Worm (Caenorhabditis elegans) whole organism, young adult: ENCODE results near the gene cbp-2.

Experiments
- B0261.1 ChIP-seq: sonication (generic microtip); optimal IDR thresholded peaks from 2 replicates; lab custom pipeline; 2016; ENCODE audit warnings: mild to moderate bottlenecking, missing genetic modification characterization, moderate library complexity, missing compliant biosample characterization
- B0336.3 ChIP-seq: fragments of 200-800 bp; sonication (Bioruptor generic); IDR thresholded peaks from 2 replicates; pipeline ENCODE4 v1.3.6; 2022; ENCODE audit warnings: missing genetic modification characterization, missing compliant biosample characterization
- C06A6.2 ChIP-seq: fragments of 200-800 bp; sonication (Bioruptor generic); conservative IDR thresholded peaks from 2 replicates; pipeline ENCODE4 v1.3.6; 2022; ENCODE audit warnings: missing genetic modification characterization, missing compliant biosample characterization
- C17E4.6 ChIP-seq: fragments of 200-800 bp; sonication (Bioruptor generic); IDR thresholded peaks from 2 replicates; pipeline ENCODE4 v1.3.6; 2022; ENCODE audit warnings: missing genetic modification reagents, missing genetic modification characterization, missing compliant biosample characterization
- F10E7.11 ChIP-seq: sonication (generic microtip); optimal IDR thresholded peaks from 2 replicates; lab custom pipeline; 2017; ENCODE audit warnings: mild to moderate bottlenecking, missing genetic modification characterization, moderate library complexity, missing compliant biosample characterization
- K11D2.4 ChIP-seq: fragments of 200-800 bp; sonication (Bioruptor generic); IDR thresholded peaks from 2 replicates; pipeline ENCODE4 v1.3.6; 2022; ENCODE audit warnings: missing genetic modification reagents, missing genetic modification characterization, missing compliant biosample characterization
- T07F8.4 ChIP-seq: sonication (generic microtip); optimal IDR thresholded peaks from 2 replicates; lab custom pipeline; 2016; ENCODE audit warnings: mild to moderate bottlenecking, missing genetic modification characterization, moderate library complexity, missing compliant biosample characterization
- T26A5.8 ChIP-seq: sonication (generic microtip); optimal IDR thresholded peaks from 2 replicates; lab custom pipeline; 2016; ENCODE audit warnings: missing genetic modification characterization, missing compliant biosample characterization
- Y53F4B.3 ChIP-seq: fragments of 200-800 bp; sonication (Bioruptor generic); IDR thresholded peaks from 2 replicates; pipeline ENCODE4 v1.3.6; 2022; ENCODE audit warnings: missing genetic modification reagents, missing genetic modification characterization, missing compliant biosample characterization
- Y79H2A.3 ChIP-seq: fragments of 200-800 bp; sonication (Bioruptor generic); conservative IDR thresholded peaks from 2 replicates; pipeline ENCODE4 v1.3.6; 2022; ENCODE audit warnings: missing genetic modification reagents, missing genetic modification characterization, missing compliant biosample characterization
- atf-7 ChIP-seq: sonication (generic microtip); optimal IDR thresholded peaks from 2 replicates; lab custom pipeline; 2017; ENCODE audit warnings: mild to moderate bottlenecking, missing genetic modification characterization, missing compliant biosample characterization
- attf-5 ChIP-seq: fragments of 200-800 bp; sonication (Bioruptor generic); optimal IDR thresholded peaks from 2 replicates; lab custom pipeline; 2018; ENCODE audit warnings: mild to moderate bottlenecking, missing genetic modification characterization, missing compliant biosample characterization
- bed-1 ChIP-seq: fragments of 200-800 bp; sonication (Bioruptor generic); IDR thresholded peaks from 2 replicates; pipeline ENCODE4 v1.3.6; 2022; ENCODE audit warnings: missing genetic modification reagents, missing genetic modification characterization, missing compliant biosample characterization
- cebp-1 ChIP-seq, 2 experiments: fragments of 200-800 bp in 1 of 2; sonication (Bioruptor generic) in 1 of 2; sonication (generic microtip) in 1 of 2; IDR thresholded peaks in 1 of 2; optimal IDR thresholded peaks in 1 of 2; 2 replicates each; pipeline versions ENCODE4 v1.3.6 to Lab custom; 2017 to 2022; ENCODE audit warnings: missing compliant biosample characterization in 2 of 2, missing genetic modification characterization in 2 of 2, mild to moderate bottlenecking in 1 of 2, missing genetic modification reagents in 1 of 2, moderate library complexity in 1 of 2
- cebp-2 ChIP-seq: fragments of 200-800 bp; sonication (Bioruptor generic); IDR thresholded peaks from 2 replicates; pipeline ENCODE4 v1.3.6; 2022; ENCODE audit warnings: missing genetic modification characterization, missing compliant biosample characterization
- ceh-91 ChIP-seq: fragments of 200-800 bp; sonication (Bioruptor generic); IDR thresholded peaks from 2 replicates; pipeline ENCODE4 v1.3.6; 2022; ENCODE audit warnings: missing genetic modification reagents, missing genetic modification characterization, missing compliant biosample characterization
- ekl-4 ChIP-seq: fragments of 200-800 bp; sonication (Bioruptor generic); IDR thresholded peaks from 2 replicates; pipeline ENCODE4 v1.3.6; 2022; ENCODE audit warnings: missing genetic modification reagents, missing genetic modification characterization, missing compliant biosample characterization
- hmg-1.2 ChIP-seq: fragments of 200-800 bp; sonication (Bioruptor generic); IDR thresholded peaks from 2 replicates; pipeline ENCODE4 v1.3.6; 2022; ENCODE audit warnings: missing genetic modification reagents, missing genetic modification characterization, missing compliant biosample characterization
- lir-1 ChIP-seq: fragments of 200-800 bp; sonication (Bioruptor generic); conservative IDR thresholded peaks from 2 replicates; pipeline ENCODE4 v1.3.6; 2022; ENCODE audit warnings: missing genetic modification reagents, missing genetic modification characterization, missing compliant biosample characterization
- madf-10 ChIP-seq: sonication (generic microtip); optimal IDR thresholded peaks from 2 replicates; lab custom pipeline; 2016; ENCODE audit warnings: mild to moderate bottlenecking, missing genetic modification characterization, missing compliant biosample characterization
- madf-6 ChIP-seq: fragments of 200-800 bp; sonication (Bioruptor generic); IDR thresholded peaks from 2 replicates; pipeline ENCODE4 v1.3.6; 2022; ENCODE audit warnings: missing genetic modification reagents, missing genetic modification characterization, missing compliant biosample characterization
- mcd-1 ChIP-seq: fragments of 200-800 bp; sonication (Bioruptor generic); IDR thresholded peaks from 2 replicates; pipeline ENCODE4 v1.3.6; 2022; ENCODE audit warnings: missing genetic modification reagents, missing genetic modification characterization, missing compliant biosample characterization
- nfya-2 ChIP-seq: fragments of 200-800 bp; sonication (Bioruptor generic); IDR thresholded peaks from 2 replicates; pipeline ENCODE4 v1.3.6; 2022; ENCODE audit warnings: missing genetic modification reagents, missing genetic modification characterization, missing compliant biosample characterization
- nfyb-1 ChIP-seq: fragments of 200-800 bp; sonication (Bioruptor generic); IDR thresholded peaks from 2 replicates; pipeline ENCODE4 v1.3.6; 2022; ENCODE audit warnings: missing genetic modification reagents, missing genetic modification characterization, missing compliant biosample characterization
- nhr-27 ChIP-seq: fragments of 200-800 bp; sonication (Bioruptor generic); optimal IDR thresholded peaks from 2 replicates; lab custom pipeline; 2018; ENCODE audit warnings: mild to moderate bottlenecking, missing genetic modification characterization, moderate library complexity, missing compliant biosample characterization
- nhr-80 ChIP-seq: sonication (generic microtip); optimal IDR thresholded peaks from 2 replicates; lab custom pipeline; 2016; ENCODE audit warnings: missing genetic modification characterization, missing compliant biosample characterization
- nhr-90 ChIP-seq: sonication (generic microtip); optimal IDR thresholded peaks from 2 replicates; lab custom pipeline; 2016; ENCODE audit warnings: missing genotype, mild to moderate bottlenecking, missing genetic modification characterization, missing compliant biosample characterization
- rec-8 ChIP-seq, 2 experiments: sonication (generic microtip); optimal IDR thresholded peaks; 2 replicates each; lab custom pipeline; 2016; ENCODE audit warnings: mild to moderate bottlenecking in 2 of 2, missing genetic modification characterization in 2 of 2, missing genetic modification reagents in 2 of 2, missing genotype in 2 of 2, missing biosample characterization in 1 of 2, missing compliant biosample characterization in 1 of 2, moderate library complexity in 1 of 2
- rpc-1 ChIP-seq, 2 experiments: fragments of 150-350 bp in 1 of 2; sonication (generic microtip) in 1 of 2; optimal IDR thresholded peaks; 2 replicates each; lab custom pipeline; 2014 to 2018; ENCODE audit warnings: missing biosample characterization in 1 of 2, missing genetic modification characterization in 1 of 2, missing genetic modification reagents in 1 of 2, missing genotype in 1 of 2
- sea-2 ChIP-seq: fragments of 200-800 bp; sonication (Bioruptor generic); IDR thresholded peaks from 2 replicates; pipeline ENCODE4 v1.3.6; 2022; ENCODE audit warnings: missing genetic modification characterization, missing compliant biosample characterization
- snpc-4 ChIP-seq, 5 experiments: fragments of 150-350 bp in 1 of 5; sonication (generic microtip) in 4 of 5; optimal IDR thresholded peaks; 2 replicates each; lab custom pipeline; 2014 to 2018; ENCODE audit warnings: missing genetic modification characterization in 5 of 5, missing biosample characterization in 3 of 5, antibody characterized with exemption in 2 of 5, mild to moderate bottlenecking in 2 of 5, missing compliant biosample characterization in 2 of 5, missing genotype in 2 of 5, moderate library complexity in 2 of 5, missing genetic modification reagents in 1 of 5
- sptf-2 ChIP-seq: fragments of 200-800 bp; sonication (Bioruptor generic); optimal IDR thresholded peaks from 2 replicates; lab custom pipeline; 2018; ENCODE audit warnings: mild to moderate bottlenecking, missing genetic modification characterization, missing compliant biosample characterization
- unc-62 ChIP-seq: fragments of 150-350 bp; optimal IDR thresholded peaks from 2 replicates; lab custom pipeline; 2014; ENCODE audit warnings: missing biosample characterization, missing genetic modification reagents, missing genetic modification characterization
- zim-3 ChIP-seq: sonication (generic microtip); optimal IDR thresholded peaks from 2 replicates; lab custom pipeline; 2017; ENCODE audit warnings: mild to moderate bottlenecking, missing genetic modification characterization, moderate library complexity, missing compliant biosample characterization
- ztf-28 ChIP-seq: fragments of 200-800 bp; sonication (Bioruptor generic); IDR thresholded peaks from 2 replicates; pipeline ENCODE4 v1.3.6; 2022; ENCODE audit warnings: missing genetic modification reagents, missing genetic modification characterization, missing compliant biosample characterization

cbp-2 gene

ce11 chrIII:9956123-9956522 is 33.1 kb downstream of the cbp-2 start, which contains the start of gene mog-1:
mog-1 (minus strand) TSS chrIII:9956215.
- no peak for TF ChIP-seq ceh-91 (GFP tag; lab: Robert Waterston, UW)
- TF ChIP-seq hmg-1.2 (GFP tag; lab: Robert Waterston, UW), result peak; percentile 63; the same call in 1 of the 2 replicates
- TF ChIP-seq, all 124 proteins: peak for 1

DNA sequence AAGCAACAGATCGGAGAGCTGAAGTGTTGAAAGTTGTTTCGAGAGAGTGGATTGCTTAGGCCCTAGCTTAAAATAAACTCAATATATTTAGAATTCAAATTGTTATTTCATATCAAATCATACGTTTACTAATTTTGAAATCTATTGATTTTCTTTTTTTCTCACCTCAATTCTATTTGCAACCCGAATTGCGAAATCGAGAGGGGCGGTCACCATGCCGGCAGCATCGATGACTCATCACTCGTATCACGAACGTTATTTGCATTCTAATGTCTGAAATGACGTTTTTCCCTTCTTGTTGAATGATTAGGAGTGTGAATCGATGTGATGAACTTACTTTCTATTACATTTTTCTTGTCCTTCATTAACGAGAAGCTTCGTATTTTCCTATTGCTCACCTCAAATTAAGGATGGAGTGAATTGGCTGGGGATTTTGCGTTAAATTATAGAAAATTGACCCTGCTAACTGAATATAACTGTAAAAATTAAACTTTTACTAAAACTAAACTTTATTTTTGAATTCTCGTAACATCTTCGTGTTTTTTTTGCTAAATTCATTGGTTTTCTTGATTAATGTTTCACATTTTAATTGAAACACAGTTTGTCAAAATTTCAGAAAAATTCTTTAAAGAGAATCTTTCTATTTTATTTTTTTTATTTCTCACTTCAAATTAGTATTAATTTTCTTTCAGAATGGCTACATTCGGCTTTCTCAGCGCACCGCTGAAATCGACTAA is 33.9 kb downstream of the cbp-2 start, which contains the start of gene alx-1:
alx-1 (plus strand) TSS at position 687 of the 737 bp plus-strand sequence.
- TF ChIP-seq F10E7.11 (tag; lab: Kevin White, UChicago), result no peak
- no peak for TF ChIP-seq B0261.1 (tag; lab: Kevin White, UChicago)
- no peak for TF ChIP-seq Y79H2A.3 (GFP tag; lab: Robert Waterston, UW)
- TF ChIP-seq B0336.3 (GFP tag; lab: Robert Waterston, UW), result no peak
- TF ChIP-seq cebp-1 (GFP tag; IDR thresholded peaks at IDR 0.05; lab: Robert Waterston, UW), result peak; percentile 97
- TF ChIP-seq cebp-1 (tag; optimal IDR thresholded peaks at IDR 0.05; lab: Kevin White, UChicago), result peak; percentile 99
- TF ChIP-seq sea-2, result no peak
- TF ChIP-seq K11D2.4 (GFP tag; lab: Robert Waterston, UW), result no peak
- TF ChIP-seq unc-62 (GFP tag; lab: Kevin White, UChicago), result peak; percentile 6
- peak; percentile 84 for TF ChIP-seq attf-5 (GFP tag; lab: Kevin White, UChicago)
- no peak for TF ChIP-seq cebp-2
- TF ChIP-seq lir-1 (GFP tag; lab: Robert Waterston, UW), result no peak
- no peak for TF ChIP-seq C17E4.6 (GFP tag; lab: Robert Waterston, UW)
- no peak for TF ChIP-seq rec-8 (tag; optimal IDR thresholded peaks at IDR 0.05; lab: Kevin White, UChicago)
- TF ChIP-seq sptf-2 (GFP tag; lab: Kevin White, UChicago), result no peak
- no peak for TF ChIP-seq snpc-4 (GFP tag; optimal IDR thresholded peaks at IDR 0.05; lab: Kevin White, UChicago)
- peak in 1 of 4 experiments; percentile 9 for TF ChIP-seq snpc-4 (tag; optimal IDR thresholded peaks at IDR 0.05; lab: Kevin White, UChicago)
- TF ChIP-seq nhr-80 (tag; lab: Kevin White, UChicago), result peak; percentile 54

DNA sequence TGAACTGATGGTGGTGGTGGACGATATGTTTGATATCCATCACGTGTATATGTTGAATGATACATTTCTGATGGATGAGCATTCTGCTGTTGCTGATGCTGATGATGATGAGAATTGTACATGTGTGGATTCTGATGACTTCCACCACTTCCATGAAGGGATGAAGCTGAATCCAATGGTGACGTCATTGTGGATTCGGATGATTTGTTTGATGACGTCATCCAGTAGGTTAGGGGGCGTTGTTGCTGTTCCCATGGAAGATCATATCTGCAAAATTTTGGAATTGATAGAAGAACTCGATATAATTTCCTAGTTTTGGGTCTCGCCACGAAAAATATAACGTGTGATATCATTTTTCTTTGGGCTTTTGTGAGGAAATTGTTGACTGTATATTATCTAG is 40.5 kb downstream of the cbp-2 start:
- no peak for TF ChIP-seq C06A6.2 (GFP tag; lab: Robert Waterston, UW)
- no peak for TF ChIP-seq bed-1 (GFP tag; lab: Robert Waterston, UW)
- TF ChIP-seq madf-6 (GFP tag; lab: Robert Waterston, UW), result no peak
- TF ChIP-seq ztf-28, result no peak
- TF ChIP-seq zim-3 (tag; lab: Kevin White, UChicago), result no peak
- peak; percentile 73 for TF ChIP-seq atf-7 (tag; lab: Kevin White, UChicago)
- no peak for TF ChIP-seq mcd-1 (GFP tag; lab: Robert Waterston, UW)
- TF ChIP-seq nfyb-1 (GFP tag; lab: Robert Waterston, UW), result 0 out of 2 replicates have a peak, but pooled peaks have one; percentile 14
- TF ChIP-seq, all 124 proteins: peak for 2

ce11 chrIII:9964416-9964815 is 41.4 kb downstream of the cbp-2 start:
- no peak for TF ChIP-seq nhr-27 (tag; lab: Kevin White, UChicago)
- TF ChIP-seq Y53F4B.3 (GFP tag; lab: Robert Waterston, UW), result no peak
- TF ChIP-seq madf-10, result no peak
- no peak for TF ChIP-seq ekl-4 (GFP tag; lab: Robert Waterston, UW)
- no peak for TF ChIP-seq T07F8.4 (tag; lab: Kevin White, UChicago)
- no peak for TF ChIP-seq nfya-2 (GFP tag; lab: Robert Waterston, UW)
- no peak for TF ChIP-seq T26A5.8 (tag; lab: Kevin White, UChicago)
- TF ChIP-seq nhr-90, result no peak
- TF ChIP-seq rpc-1 (optimal IDR thresholded peaks at IDR 0.05; lab: Kevin White, UChicago), result no peak
- TF ChIP-seq rpc-1 (tag; optimal IDR thresholded peaks at IDR 0.05; lab: Kevin White, UChicago), result no peak
